Worm (Caenorhabditis elegans): Measurements from ENCODE around the gene cct-7.
A peak's percentile ranks its signal among the peaks of the same experiment; 100 is the strongest.

The cct-7 gene

DNA sequence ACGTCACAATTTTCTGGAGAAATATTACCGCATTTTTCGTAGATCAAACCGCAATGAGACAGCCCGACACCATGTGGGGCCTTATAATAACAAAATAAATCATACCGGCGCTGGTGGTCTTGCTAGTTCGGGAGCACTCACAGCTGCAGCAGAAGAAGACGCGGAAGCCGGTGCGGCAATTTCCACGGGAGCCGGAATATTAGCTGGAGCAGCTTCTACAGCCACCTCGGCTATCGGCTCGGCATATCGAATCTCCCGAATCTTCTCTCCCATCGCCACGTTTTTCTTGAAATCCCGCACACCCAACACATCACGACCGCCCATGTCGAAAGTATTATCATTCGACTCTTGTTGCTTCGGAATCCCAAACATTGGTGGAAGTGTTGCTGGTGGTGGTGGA is 47.5 kb upstream of the cct-7 start:
- no peak for TF ChIP-seq ceh-28 (tag; optimal IDR thresholded peaks at IDR 0.05)
- TF ChIP-seq nhr-23 (tag; optimal IDR thresholded peaks at IDR 0.05), result no peak
- no peak for TF ChIP-seq mml-1 (tag; optimal IDR thresholded peaks at IDR 0.05)
- no peak for TF ChIP-seq nhr-76 (tag; optimal IDR thresholded peaks at IDR 0.05)
- TF ChIP-seq R02D3.7 (tag; optimal IDR thresholded peaks at IDR 0.05), result no peak
- TF ChIP-seq nhr-12 (tag; optimal IDR thresholded peaks at IDR 0.05), result no peak
- no peak for TF ChIP-seq elt-3 (tag; optimal IDR thresholded peaks at IDR 0.05)
- TF ChIP-seq ceh-16 (tag; optimal IDR thresholded peaks at IDR 0.05), result no peak
- no peak for TF ChIP-seq unc-62 (GFP tag; optimal IDR thresholded peaks at IDR 0.05)
- TF ChIP-seq elt-1 (tag; optimal IDR thresholded peaks at IDR 0.05), result no peak
- no peak for TF ChIP-seq tbx-2 (tag; optimal IDR thresholded peaks at IDR 0.05)
- no peak for TF ChIP-seq nhr-237 (tag; optimal IDR thresholded peaks at IDR 0.05)
- TF ChIP-seq mdl-1 (tag; optimal IDR thresholded peaks at IDR 0.05), result no peak
- no peak for TF ChIP-seq nhr-28 (tag; optimal IDR thresholded peaks at IDR 0.05)
- TF ChIP-seq ztf-4 (tag; optimal IDR thresholded peaks at IDR 0.05), result no peak
- no peak for TF ChIP-seq lin-15B (tag; optimal IDR thresholded peaks at IDR 0.05)
- no peak for TF ChIP-seq snpc-4 (tag; optimal IDR thresholded peaks at IDR 0.05)
- TF ChIP-seq nfya-1 (tag; optimal IDR thresholded peaks at IDR 0.05; ENCODE audit: insufficient read depth), result no peak
- TF ChIP-seq lsy-12 (tag; optimal IDR thresholded peaks at IDR 0.05), result no peak

- TF ChIP-seq egl-5 (tag; optimal IDR thresholded peaks at IDR 0.05) (no peak), ceh-16 (tag; optimal IDR thresholded peaks at IDR 0.05) (no peak), nhr-12 (tag; optimal IDR thresholded peaks at IDR 0.05) (no peak), nhr-67 (tag; optimal IDR thresholded peaks at IDR 0.05) (no peak), lin-15B (tag; optimal IDR thresholded peaks at IDR 0.05) (no peak), nhr-25 (tag; optimal IDR thresholded peaks at IDR 0.05) (peak; percentile 48), tbx-2 (tag; optimal IDR thresholded peaks at IDR 0.05) (no peak)
Observed at ce11 chrV:1829973-1830372, 42.1 kb upstream of the cct-7 start, which contains the start of gene Y32G9B.1. Y32G9B.1 (minus strand) TSS chrV:1830073.

- TF ChIP-seq nhr-67 (tag; optimal IDR thresholded peaks at IDR 0.05) (no peak), fkh-10 (GFP tag; optimal IDR thresholded peaks at IDR 0.05) (no peak), lin-39 (tag; optimal IDR thresholded peaks at IDR 0.05) (no peak), nfya-1 (tag; optimal IDR thresholded peaks at IDR 0.05; ENCODE audit: insufficient read depth) (no peak), hmg-11 (tag; optimal IDR thresholded peaks at IDR 0.05) (no peak), ceh-16 (tag; optimal IDR thresholded peaks at IDR 0.05) (no peak), unc-39 (tag; optimal IDR thresholded peaks at IDR 0.05) (no peak)
Observed at ce11 chrV:1841744-1842143, 30.3 kb upstream of the cct-7 start, which contains the start of gene T10B5.8. T10B5.8 (plus strand) TSS chrV:1842044.

DNA sequence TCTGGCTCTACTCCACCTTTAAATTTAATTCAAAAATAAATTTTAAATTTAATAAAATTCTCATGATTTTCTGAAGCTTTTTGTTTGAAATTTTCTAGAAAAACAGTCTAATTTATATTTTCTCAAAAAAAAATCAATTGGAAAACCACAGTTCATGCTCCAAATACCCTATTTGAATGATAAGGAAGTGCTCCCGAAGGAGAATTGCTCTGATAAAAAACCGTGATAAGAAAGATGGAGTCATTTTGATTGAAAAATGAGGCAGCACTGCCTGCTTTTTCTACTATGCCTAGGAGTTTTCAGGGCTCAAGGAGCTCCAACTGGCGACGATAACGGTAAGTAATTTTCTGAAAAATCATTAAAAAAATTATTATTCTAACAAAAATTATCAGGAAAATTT is 26.1 kb upstream of the cct-7 start, which contains the start of gene T10B5.7:
T10B5.7 (plus strand) TSS at position 225 of the 400 bp plus-strand sequence.
- no peak for TF ChIP-seq ztf-11 (tag; optimal IDR thresholded peaks at IDR 0.05)
- no peak for TF ChIP-seq eor-1 (tag; optimal IDR thresholded peaks at IDR 0.05)
- peak; percentile 46 for TF ChIP-seq pqm-1 (tag; optimal IDR thresholded peaks at IDR 0.05)
- TF ChIP-seq nhr-12 (tag; optimal IDR thresholded peaks at IDR 0.05), result no peak
- TF ChIP-seq elt-2 (tag; optimal IDR thresholded peaks at IDR 0.05), result peak; percentile 78

- TF ChIP-seq ZK546.5 (tag; optimal IDR thresholded peaks at IDR 0.05) (no peak), pha-4 (tag; optimal IDR thresholded peaks at IDR 0.05) (no peak), aly-2 (tag; optimal IDR thresholded peaks at IDR 0.05) (no peak), nhr-23 (tag; optimal IDR thresholded peaks at IDR 0.05) (no peak), nfya-1 (tag; optimal IDR thresholded peaks at IDR 0.05; ENCODE audit: insufficient read depth) (no peak), unc-62 (GFP tag; optimal IDR thresholded peaks at IDR 0.05) (no peak), unc-39 (tag; optimal IDR thresholded peaks at IDR 0.05) (no peak), lin-39 (tag; optimal IDR thresholded peaks at IDR 0.05) (no peak), fkh-10 (GFP tag; optimal IDR thresholded peaks at IDR 0.05) (no peak), zag-1 (tag; optimal IDR thresholded peaks at IDR 0.05) (no peak), egl-27 (tag; optimal IDR thresholded peaks at IDR 0.05) (no peak), pqm-1 (tag; optimal IDR thresholded peaks at IDR 0.05) (no peak), hmg-11 (tag; optimal IDR thresholded peaks at IDR 0.05) (no peak), ztf-4 (tag; optimal IDR thresholded peaks at IDR 0.05) (no peak), fkh-2 (tag; optimal IDR thresholded peaks at IDR 0.05) (no peak), elt-3 (tag; optimal IDR thresholded peaks at IDR 0.05) (no peak), ceh-28 (tag; optimal IDR thresholded peaks at IDR 0.05) (no peak), nhr-67 (tag; optimal IDR thresholded peaks at IDR 0.05) (no peak), nhr-25 (tag; optimal IDR thresholded peaks at IDR 0.05) (no peak), jun-1 (tag; optimal IDR thresholded peaks at IDR 0.05) (no peak)
Observed at ce11 chrV:1848590-1848989, 23.5 kb upstream of the cct-7 start.
